Fruit fly (Drosophila melanogaster): ENCODE measurements around the gene CG42305.

CG42305 gene

DNA sequence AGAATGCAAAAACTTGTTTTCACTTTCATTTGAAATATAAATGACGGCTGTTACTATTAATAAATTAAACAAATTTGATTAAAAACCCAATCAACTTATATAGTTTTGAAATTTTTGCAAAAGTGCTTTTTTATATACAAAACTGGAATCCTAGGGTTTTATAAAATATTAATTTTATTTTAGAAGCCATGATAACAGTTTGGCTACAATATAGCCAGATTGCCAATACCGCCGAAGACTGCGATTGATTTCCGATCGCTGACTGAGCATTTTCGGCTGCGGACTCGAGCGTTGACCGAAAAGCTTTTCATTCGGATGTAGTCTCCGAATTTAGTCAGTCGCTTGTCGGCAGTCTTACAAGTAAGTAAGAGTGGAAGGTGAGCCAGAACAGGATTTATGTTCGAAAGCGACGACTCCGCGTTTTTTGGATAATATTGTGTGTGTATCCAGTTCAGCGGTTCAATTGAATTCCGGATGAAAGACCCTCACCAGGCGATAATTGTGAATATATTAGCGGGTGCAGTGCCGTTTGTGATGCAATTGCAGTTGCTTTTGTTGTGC lies 10.9 kb downstream of the CG42305 start, which contains the start of gene Ugt36D1:
Gene Ugt36D1, plus strand, starts transcription at position 306 of the 561 bp plus-strand sequence.
- TF ChIP-seq CG17801 (GFP tag; optimal IDR thresholded peaks at IDR 0.05; ENCODE audit: partially characterized antibody) = peak; percentile 22

DNA sequence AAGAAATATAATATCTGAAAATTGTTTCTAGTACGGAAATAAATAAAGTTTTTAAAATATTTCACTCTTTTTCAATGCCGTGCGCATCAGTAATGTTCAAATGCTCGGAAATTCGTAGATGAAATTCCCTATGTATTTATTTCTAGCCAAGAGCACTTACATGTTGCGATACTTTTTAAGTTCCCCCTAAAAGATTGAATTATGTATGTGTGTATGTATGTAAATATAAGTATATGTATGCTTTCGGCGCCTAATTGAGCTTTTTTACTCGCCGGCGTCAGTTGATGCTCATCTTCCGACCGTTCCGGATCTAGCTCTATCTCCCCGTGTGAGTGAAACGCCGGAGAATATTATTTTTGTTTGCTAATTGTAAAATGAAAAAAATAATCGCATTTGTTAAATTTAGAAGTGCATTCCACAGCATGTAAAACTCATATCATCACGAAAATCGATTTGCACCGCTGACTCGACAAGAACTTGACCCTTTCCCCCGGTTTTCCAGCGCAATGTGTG lies 14.1 kb downstream of the CG42305 start, which contains the start of gene Ugt36E1:
Gene Ugt36E1, plus strand, starts transcription at position 275 of the 513 bp plus-strand sequence.
- TF ChIP-seq CG17801 (GFP tag; optimal IDR thresholded peaks at IDR 0.05; ENCODE audit: partially characterized antibody) = no peak

- TF ChIP-seq CG17801 (GFP tag; optimal IDR thresholded peaks at IDR 0.05; ENCODE audit: partially characterized antibody) = peak; percentile 34
Observed at dm6 chr2L:18830587-18831528, 18.4 kb downstream of the CG42305 start, which contains the start of the genes CG17597 and ScpX. TSS of gene CG17597 (minus strand) at chr2L:18831153. TSS of gene ScpX (plus strand) at chr2L:18831229.

dm6 chr2L:18834525-18834924 lies 22.1 kb downstream of the CG42305 start:
- no peak for TF ChIP-seq CG17801 (GFP tag; optimal IDR thresholded peaks at IDR 0.05; ENCODE audit: partially characterized antibody)

DNA sequence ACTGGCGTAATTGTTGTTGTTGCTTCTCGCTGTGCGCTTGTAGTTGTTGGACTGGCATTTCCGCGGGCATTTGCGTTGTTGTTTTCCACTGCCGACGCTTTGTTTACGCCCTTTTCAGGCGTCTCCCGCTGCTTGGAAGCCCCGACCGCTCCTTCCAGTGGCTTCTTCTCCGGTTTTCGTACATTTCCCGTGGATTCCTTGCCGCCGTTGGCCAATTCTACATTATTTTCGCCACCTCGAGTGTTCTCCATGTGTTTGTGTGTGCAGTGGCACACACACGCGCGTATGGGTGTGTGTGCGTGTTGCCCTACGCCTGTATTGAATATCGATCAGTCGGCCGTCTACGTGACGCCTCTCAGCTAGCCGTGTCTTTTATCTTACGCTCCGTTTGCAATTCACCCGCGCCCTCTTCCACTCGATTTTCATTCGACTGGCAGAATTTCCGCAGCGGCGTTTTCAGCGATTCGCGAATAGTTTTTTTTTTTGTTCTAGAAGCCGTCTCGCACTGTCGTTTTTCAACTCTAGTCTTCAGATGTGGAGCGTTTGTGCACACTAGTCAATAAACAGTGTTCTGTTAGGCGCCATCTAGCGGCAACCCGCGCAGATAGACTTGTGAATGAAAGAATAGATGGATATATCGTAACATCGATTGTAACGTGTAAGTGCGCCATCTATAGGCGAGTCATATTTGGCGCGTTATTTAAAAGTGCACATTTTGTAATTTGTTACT lies 26.9 kb downstream of the CG42305 start, which contains the start of gene CG10600:
Gene CG10600, minus strand, starts transcription at position 537 of the 730 bp plus-strand sequence.
- TF ChIP-seq CG17801 (GFP tag; optimal IDR thresholded peaks at IDR 0.05; ENCODE audit: partially characterized antibody) = peak; percentile 58

DNA sequence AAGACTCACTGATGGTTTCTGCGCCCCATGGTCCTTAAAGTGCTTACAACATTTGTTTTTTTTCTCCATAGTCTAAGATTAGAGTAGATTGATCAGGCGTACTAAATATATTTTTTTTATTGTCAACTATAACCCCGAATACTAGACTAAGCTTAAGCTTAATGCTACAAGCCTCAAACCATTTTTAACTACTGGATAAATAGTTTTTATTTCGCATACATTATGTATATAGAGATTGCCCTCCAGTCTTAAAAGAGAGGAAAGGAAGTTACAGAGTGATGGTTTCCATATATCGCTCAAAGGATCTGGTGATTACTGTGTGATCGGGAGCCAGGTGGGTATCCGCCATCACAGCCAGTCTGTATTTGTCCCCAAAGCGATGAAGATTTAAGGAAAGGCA lies 28.8 kb downstream of the CG42305 start, which contains the start of gene CG31752:
Gene CG31752, minus strand, starts transcription at position 101 of the 400 bp plus-strand sequence.
- TF ChIP-seq CG17801 (GFP tag; optimal IDR thresholded peaks at IDR 0.05; ENCODE audit: partially characterized antibody) = no peak

DNA sequence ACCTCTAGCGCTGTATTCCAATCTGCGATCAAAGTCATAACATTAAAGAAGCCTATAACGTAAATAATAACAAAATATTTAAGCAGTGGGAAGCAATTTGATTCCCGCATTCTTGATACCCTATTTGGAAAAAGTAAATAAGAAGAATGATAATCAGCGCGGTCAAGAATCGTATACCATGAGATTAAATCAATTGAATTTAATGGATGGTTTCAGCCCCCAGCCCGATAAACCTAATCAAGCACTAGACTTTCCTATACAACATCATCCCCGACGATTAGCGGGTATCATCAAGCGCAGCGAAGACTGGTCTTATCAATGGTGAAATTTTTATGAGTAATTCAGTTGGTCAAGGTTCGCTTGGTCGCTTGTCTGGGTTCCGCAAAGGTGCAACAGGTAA lies 31.1 kb downstream of the CG42305 start:
- no peak for TF ChIP-seq CG17801 (GFP tag; optimal IDR thresholded peaks at IDR 0.05; ENCODE audit: partially characterized antibody)

dm6 chr2L:18844479-18844878 lies 32.0 kb downstream of the CG42305 start, which contains the start of gene CG33120:
TSS of gene CG33120 (minus strand) at chr2L:18844579.
- TF ChIP-seq CG17801 (GFP tag; optimal IDR thresholded peaks at IDR 0.05; ENCODE audit: partially characterized antibody) = no peak

dm6 chr2L:18844917-18845509 lies 32.6 kb downstream of the CG42305 start, which contains the start of gene CG17321:
TSS of gene CG17321 (plus strand) at chr2L:18845184.
- no peak for TF ChIP-seq CG17801 (GFP tag; optimal IDR thresholded peaks at IDR 0.05; ENCODE audit: partially characterized antibody)

- TF ChIP-seq CG17801 (GFP tag; optimal IDR thresholded peaks at IDR 0.05; ENCODE audit: partially characterized antibody) = no peak
Observed at dm6 chr2L:18846175-18846574, 33.7 kb downstream of the CG42305 start.

DNA sequence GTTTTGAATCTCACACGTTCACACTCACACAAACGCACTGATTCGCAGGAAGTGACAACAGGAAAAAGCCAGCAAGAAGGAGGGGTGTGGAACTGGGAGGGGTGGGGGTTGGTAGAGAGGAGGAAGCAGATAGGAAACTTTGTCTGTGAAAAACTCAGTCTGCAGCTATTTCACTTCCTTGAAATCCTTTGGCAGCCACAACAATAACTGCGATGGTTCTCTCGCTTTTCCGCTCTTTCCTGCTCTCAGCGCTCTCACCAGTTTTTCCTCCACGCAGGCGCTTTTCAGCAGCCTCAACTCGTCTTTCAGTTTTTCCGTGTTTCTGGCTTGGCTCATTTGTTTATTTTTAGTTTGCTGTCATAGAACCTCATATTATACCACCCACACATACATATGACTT lies 34.4 kb downstream of the CG42305 start:
- no peak for TF ChIP-seq CG17801 (GFP tag; optimal IDR thresholded peaks at IDR 0.05; ENCODE audit: partially characterized antibody)

DNA sequence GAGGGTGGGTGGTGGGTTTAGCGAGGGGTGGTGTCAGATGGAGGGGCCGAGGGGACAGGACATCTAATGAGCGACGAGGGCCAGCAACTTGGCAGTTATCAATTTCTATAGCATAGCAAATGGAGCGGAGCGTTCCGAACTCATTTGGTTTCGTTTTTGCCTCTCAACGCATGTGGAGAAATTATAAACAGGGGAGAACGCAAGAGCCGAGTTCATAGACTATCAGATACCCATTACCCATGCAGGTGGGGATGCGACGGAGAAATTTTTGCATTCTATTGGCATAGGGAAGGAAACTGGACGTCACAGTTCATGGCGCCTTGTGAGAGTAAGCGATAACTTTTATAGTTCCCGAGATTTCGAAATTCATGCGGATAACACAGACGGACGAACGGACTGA lies 39.8 kb downstream of the CG42305 start:
- no peak for TF ChIP-seq CG17801 (GFP tag; optimal IDR thresholded peaks at IDR 0.05; ENCODE audit: partially characterized antibody)

dm6 chr2L:18857635-18858059 lies 45.2 kb downstream of the CG42305 start:
- TF ChIP-seq CG17801 (GFP tag; optimal IDR thresholded peaks at IDR 0.05; ENCODE audit: partially characterized antibody) = peak; percentile 96
